Worm (Caenorhabditis elegans) whole organism, mixed stage, embryonic: Measurements from ENCODE around the gene K12H6.8.

ENCODE experiments used
- blmp-1 ChIP-seq: fragments of 150-350 bp; optimal IDR thresholded peaks from 2 replicates; lab custom pipeline; 2014; ENCODE audit warnings: missing biosample characterization, missing genetic modification characterization
- ceh-39 ChIP-seq: fragments of 150-350 bp; optimal IDR thresholded peaks from 2 replicates; lab custom pipeline; 2014; ENCODE audit warnings: missing biosample characterization, missing genetic modification characterization
- elt-3 ChIP-seq: fragments of 150-350 bp; optimal IDR thresholded peaks from 2 replicates; lab custom pipeline; 2014; ENCODE audit warnings: missing biosample characterization, missing genetic modification characterization
- lsy-2 ChIP-seq: fragments of 150-350 bp; optimal IDR thresholded peaks from 2 replicates; lab custom pipeline; 2014; ENCODE audit warnings: missing biosample characterization, missing genetic modification characterization
- mep-1 ChIP-seq: fragments of 150-350 bp; optimal IDR thresholded peaks from 2 replicates; lab custom pipeline; 2017; ENCODE audit warnings: missing biosample characterization, missing genetic modification reagents, missing genetic modification characterization, inconsistent platforms
- nhr-12 ChIP-seq: fragments of 150-350 bp; optimal IDR thresholded peaks from 2 replicates; lab custom pipeline; 2014; ENCODE audit warnings: missing biosample characterization, missing genetic modification characterization
- nhr-237 ChIP-seq: fragments of 150-350 bp; optimal IDR thresholded peaks from 2 replicates; lab custom pipeline; 2014; ENCODE audit warnings: missing biosample characterization, missing genetic modification characterization
- nhr-28 ChIP-seq: fragments of 150-350 bp; optimal IDR thresholded peaks from 2 replicates; lab custom pipeline; 2014; ENCODE audit warnings: missing biosample characterization, missing genetic modification characterization
- sem-2 ChIP-seq: fragments of 200-800 bp; sonication (Bioruptor generic); optimal IDR thresholded peaks from 2 replicates; lab custom pipeline; 2018; ENCODE audit warnings: mild to moderate bottlenecking, missing genetic modification characterization, missing compliant biosample characterization
- snpc-4 ChIP-seq: fragments of 150-350 bp; optimal IDR thresholded peaks from 2 replicates; lab custom pipeline; 2014; ENCODE audit warnings: missing biosample characterization, missing genetic modification characterization
- sptf-1 ChIP-seq: sonication (generic microtip); optimal IDR thresholded peaks from 2 replicates; lab custom pipeline; 2017; ENCODE audit warnings: mild to moderate bottlenecking, missing genetic modification characterization, moderate library complexity, missing compliant biosample characterization
- unc-39 ChIP-seq: fragments of 150-350 bp; optimal IDR thresholded peaks from 2 replicates; lab custom pipeline; 2014; ENCODE audit warnings: missing biosample characterization, missing genetic modification characterization
- unc-62 ChIP-seq: fragments of 150-350 bp; optimal IDR thresholded peaks from 2 replicates; lab custom pipeline; 2014; ENCODE audit warnings: missing biosample characterization, missing genetic modification reagents, missing genetic modification characterization
- ztf-11 ChIP-seq: fragments of 150-350 bp; optimal IDR thresholded peaks from 2 replicates; lab custom pipeline; 2014; ENCODE audit warnings: missing biosample characterization, missing genetic modification characterization

ce11 chrII:2795413-2795812 lies 32.3 kb upstream of the K12H6.8 start:
- no peak for TF ChIP-seq lsy-2 (tag; lab: Kevin White, UChicago)
- no peak for TF ChIP-seq nhr-12
- TF ChIP-seq unc-39 (tag; lab: Kevin White, UChicago) = no peak
- TF ChIP-seq nhr-237 = no peak
- TF ChIP-seq ceh-39 (tag; lab: Kevin White, UChicago) = no peak
- TF ChIP-seq sem-2 = no peak
- no peak for TF ChIP-seq unc-62
- TF ChIP-seq elt-3 (tag; lab: Kevin White, UChicago) = no peak
- TF ChIP-seq blmp-1 (tag; lab: Kevin White, UChicago) = no peak
- no peak for TF ChIP-seq nhr-28 (tag; lab: Kevin White, UChicago)
- no peak for TF ChIP-seq snpc-4 (tag; lab: Kevin White, UChicago)
- no peak for TF ChIP-seq ztf-11
- no peak for TF ChIP-seq mep-1
- TF ChIP-seq sptf-1 (tag; lab: Kevin White, UChicago) = no peak
